Worm (Caenorhabditis elegans): ENCODE results near the gene F38H12.5.

ce11 chrV:4034303-4034702 is 48.5 kb downstream of the F38H12.5 start, which contains the start of gene C49G7.7:
- TF ChIP-seq tbx-11 (GFP tag; IDR thresholded peaks at IDR 0.05) (no peak), B0310.2 (tag; optimal IDR thresholded peaks at IDR 0.05) (no peak), hnd-1 (tag; optimal IDR thresholded peaks at IDR 0.05) (no peak), F13C5.2 (tag; optimal IDR thresholded peaks at IDR 0.05) (no peak), ama-1 (optimal IDR thresholded peaks at IDR 0.05) (no peak), ceh-13 (GFP tag; optimal IDR thresholded peaks at IDR 0.05) (no peak), scrt-1 (GFP tag; IDR thresholded peaks at IDR 0.05) (no peak), pes-1 (GFP tag; IDR thresholded peaks at IDR 0.05) (no peak), tbx-37 (GFP tag; conservative IDR thresholded peaks at IDR 0.05) (no peak), hmbx-1 (tag; optimal IDR thresholded peaks at IDR 0.05) (no peak), sea-1 (GFP tag; conservative IDR thresholded peaks at IDR 0.05) (no peak)

All from whole organism, early embryonic.